Fruit fly (Drosophila melanogaster) whole organism, embryonic: ENCODE data around the gene Hr96.
A peak's percentile ranks its signal among the peaks of the same experiment; 100 is the strongest.

Experiments used
- Awh ChIP-seq: fragments of 200-800 bp; sonication (Bioruptor generic); IDR thresholded peaks from 2 replicates; pipeline ENCODE4, ENCODE4 v1.3.6; 2022; ENCODE audit warnings: missing biosample characterization, missing genetic modification characterization
- B-H1 ChIP-seq: fragments of 200-800 bp; sonication (Bioruptor generic); IDR thresholded peaks from 3 replicates; pipeline ENCODE4 v1.3.6; 2022; ENCODE audit warnings: missing biosample characterization, missing genetic modification characterization
- BEAF-32 ChIP-seq: fragments of 200-800 bp; sonication (Bioruptor generic); optimal IDR thresholded peaks from 3 replicates; lab custom pipeline; 2017; ENCODE audit warnings: missing biosample characterization, missing genetic modification characterization, mild to moderate bottlenecking, moderate library complexity, missing genetic modification reagents
- CG12659 ChIP-seq: fragments of 200-800 bp; sonication (Bioruptor generic); optimal IDR thresholded peaks from 3 replicates; lab custom pipeline; 2017; ENCODE audit warnings: mild to moderate bottlenecking, missing biosample characterization, missing genetic modification reagents, missing genetic modification characterization
- CG12942 ChIP-seq: fragments of 200-800 bp; sonication (Bioruptor generic); optimal IDR thresholded peaks from 3 replicates; lab custom pipeline; 2016; ENCODE audit warnings: missing biosample characterization, missing genetic modification characterization
- CG15479 ChIP-seq: fragments of 200-800 bp; sonication (Bioruptor generic); optimal IDR thresholded peaks from 3 replicates; lab custom pipeline; 2019; ENCODE audit warnings: missing biosample characterization, mild to moderate bottlenecking, missing genetic modification characterization, moderate library complexity
- CG15696 ChIP-seq: fragments of 200-800 bp; sonication (Bioruptor generic); optimal IDR thresholded peaks from 2 replicates; lab custom pipeline; 2019; ENCODE audit warnings: missing biosample characterization, mild to moderate bottlenecking, missing genetic modification characterization, moderate library complexity
- CG1603 ChIP-seq: fragments of 200-800 bp; sonication (Bioruptor generic); optimal IDR thresholded peaks from 2 replicates; lab custom pipeline; 2019; ENCODE audit warnings: missing biosample characterization, mild to moderate bottlenecking, missing genetic modification characterization, moderate library complexity
- CG17361 ChIP-seq: fragments of 200-800 bp; sonication (Bioruptor generic); IDR thresholded peaks from 3 replicates; pipeline ENCODE4 v1.3.6; 2022; ENCODE audit warnings: missing biosample characterization, missing genetic modification characterization
- CG17829 ChIP-seq: fragments of 200-800 bp; optimal IDR thresholded peaks from 2 replicates; lab custom pipeline; 2019; ENCODE audit warnings: missing biosample characterization, mild to moderate bottlenecking, missing genetic modification characterization, moderate library complexity
- CG18262 ChIP-seq: fragments of 200-800 bp; optimal IDR thresholded peaks from 3 replicates; lab custom pipeline; 2019; ENCODE audit warnings: missing biosample characterization, mild to moderate bottlenecking, missing genetic modification characterization, moderate library complexity
- CG2712 ChIP-seq: fragments of 200-800 bp; optimal IDR thresholded peaks from 3 replicates; lab custom pipeline; 2019; ENCODE audit warnings: missing biosample characterization, mild to moderate bottlenecking, missing genetic modification characterization, moderate library complexity
- CG30431 ChIP-seq: fragments of 200-800 bp; sonication (Bioruptor generic); optimal IDR thresholded peaks from 2 replicates; lab custom pipeline; 2017; ENCODE audit warnings: missing biosample characterization, missing genetic modification characterization
- CG33557 ChIP-seq: fragments of 200-800 bp; sonication (Bioruptor generic); optimal IDR thresholded peaks from 2 replicates; lab custom pipeline; 2019; ENCODE audit warnings: missing biosample characterization, mild to moderate bottlenecking, missing genetic modification characterization, moderate library complexity
- CG4617 ChIP-seq: fragments of 200-800 bp; sonication (Bioruptor generic); optimal IDR thresholded peaks from 3 replicates; lab custom pipeline; 2016; ENCODE audit warnings: missing biosample characterization, missing genetic modification characterization, borderline replicate concordance
- CG8359 ChIP-seq: fragments of 200-800 bp; sonication (Bioruptor generic); optimal IDR thresholded peaks from 2 replicates; lab custom pipeline; 2017; ENCODE audit warnings: missing biosample characterization, mild to moderate bottlenecking, missing genetic modification characterization, borderline replicate concordance
- CoRest ChIP-seq: fragments of 200-800 bp; sonication (Bioruptor generic); optimal IDR thresholded peaks from 3 replicates; lab custom pipeline; 2018; ENCODE audit warnings: missing biosample characterization, mild to moderate bottlenecking, missing genetic modification characterization, moderate library complexity
- Doc3 ChIP-seq: fragments of 200-800 bp; sonication (Bioruptor generic); IDR thresholded peaks from 3 replicates; pipeline ENCODE4 v1.3.6; 2022; ENCODE audit warnings: missing biosample characterization, missing genetic modification characterization; ENCODE audit not compliant: partially characterized antibody
- Dp ChIP-seq: fragments of 200-800 bp; sonication (Bioruptor generic); optimal IDR thresholded peaks from 2 replicates; lab custom pipeline; 2018; ENCODE audit warnings: missing biosample characterization, mild to moderate bottlenecking, missing genetic modification characterization, moderate library complexity
- Ets65A ChIP-seq: fragments of 200-800 bp; sonication (Bioruptor generic); peaks from one replicate; lab custom pipeline; 2016; ENCODE audit warnings: missing biosample characterization, missing genetic modification characterization
- Hmr ChIP-seq: fragments of 200-800 bp; sonication (Bioruptor generic); optimal IDR thresholded peaks from 3 replicates; lab custom pipeline; 2017; ENCODE audit warnings: mild to moderate bottlenecking, missing biosample characterization, missing genetic modification reagents, missing genetic modification characterization
- Hsf ChIP-seq: fragments of 200-800 bp; sonication (Bioruptor generic); optimal IDR thresholded peaks from 3 replicates; lab custom pipeline; 2016; ENCODE audit warnings: missing biosample characterization, missing genetic modification characterization
- Kr ChIP-seq: fragments of 200-800 bp; sonication (Bioruptor generic); optimal IDR thresholded peaks from 2 replicates; lab custom pipeline; 2017; ENCODE audit warnings: missing biosample characterization, mild to moderate bottlenecking, missing genetic modification characterization
- Med ChIP-seq: fragments of 200-800 bp; sonication (Bioruptor generic); peaks from one replicate; lab custom pipeline; 2016; ENCODE audit warnings: missing biosample characterization, missing genetic modification characterization, mild to moderate bottlenecking, inconsistent platforms, moderate library complexity
- Mes4 ChIP-seq: fragments of 200-800 bp; sonication (Bioruptor generic); optimal IDR thresholded peaks from 2 replicates; lab custom pipeline; 2016; ENCODE audit warnings: missing biosample characterization, missing genetic modification characterization
- PHDP ChIP-seq: fragments of 200-800 bp; sonication (Bioruptor generic); optimal IDR thresholded peaks from 3 replicates; lab custom pipeline; 2018; ENCODE audit warnings: missing biosample characterization, mild to moderate bottlenecking, missing genetic modification characterization, moderate library complexity
- Pdp1 ChIP-seq, 2 experiments: fragments of 200-800 bp; sonication (Bioruptor generic); optimal IDR thresholded peaks; 3 replicates each; lab custom pipeline; 2016; ENCODE audit warnings: missing biosample characterization in 2 of 2, missing genetic modification characterization in 2 of 2, mild to moderate bottlenecking in 1 of 2, moderate library complexity in 1 of 2
- Sry-δ ChIP-seq: fragments of 200-800 bp; sonication (Bioruptor generic); optimal IDR thresholded peaks from 2 replicates; lab custom pipeline; 2016; ENCODE audit warnings: missing biosample characterization, missing genetic modification characterization
- abd-A ChIP-seq: fragments of 200-800 bp; sonication (Bioruptor generic); optimal IDR thresholded peaks from 3 replicates; lab custom pipeline; 2019; ENCODE audit warnings: missing biosample characterization, mild to moderate bottlenecking, missing genetic modification characterization, moderate library complexity
- ato ChIP-seq: fragments of 200-800 bp; sonication (Bioruptor generic); IDR thresholded peaks from 2 replicates; pipeline ENCODE4 v1.3.6; 2022; ENCODE audit warnings: missing biosample characterization, missing genetic modification characterization; ENCODE audit not compliant: partially characterized antibody
- bcd ChIP-seq: fragments of 200-800 bp; sonication (Bioruptor generic); optimal IDR thresholded peaks from 2 replicates; lab custom pipeline; 2017; ENCODE audit warnings: missing biosample characterization, mild to moderate bottlenecking, missing genetic modification characterization
- chm ChIP-seq: fragments of 200-800 bp; sonication (Bioruptor generic); IDR thresholded peaks from 2 replicates; pipeline ENCODE4 v1.3.6; 2022; ENCODE audit warnings: missing biosample characterization, missing genetic modification characterization
- ci ChIP-seq: fragments of 200-800 bp; sonication (Bioruptor generic); IDR thresholded peaks from 3 replicates; pipeline ENCODE4 v1.3.6; 2022; ENCODE audit warnings: missing biosample characterization, missing genetic modification characterization
- dmrt11E ChIP-seq: fragments of 200-800 bp; sonication (Bioruptor generic); optimal IDR thresholded peaks from 3 replicates; lab custom pipeline; 2018; ENCODE audit warnings: missing biosample characterization, mild to moderate bottlenecking, missing genetic modification characterization, moderate library complexity
- fd96Cb ChIP-seq: fragments of 200-800 bp; sonication (Bioruptor generic); optimal IDR thresholded peaks from 2 replicates; lab custom pipeline; 2018; ENCODE audit warnings: missing biosample characterization, mild to moderate bottlenecking, missing genetic modification characterization, moderate library complexity
- gfzf ChIP-seq: fragments of 200-800 bp; sonication (Bioruptor generic); optimal IDR thresholded peaks from 2 replicates; lab custom pipeline; 2016; ENCODE audit warnings: missing biosample characterization, mild to moderate bottlenecking, missing genetic modification characterization, moderate library complexity
- grn ChIP-seq: fragments of 200-800 bp; sonication (Bioruptor generic); optimal IDR thresholded peaks from 3 replicates; lab custom pipeline; 2017; ENCODE audit warnings: missing biosample characterization, missing genetic modification characterization
- hbn ChIP-seq: fragments of 200-800 bp; sonication (Bioruptor generic); IDR thresholded peaks from 2 replicates; pipeline ENCODE4 v1.3.6; 2022; ENCODE audit warnings: missing biosample characterization, missing genetic modification characterization; ENCODE audit not compliant: partially characterized antibody
- klu ChIP-seq: fragments of 200-800 bp; sonication (Bioruptor generic); IDR thresholded peaks from 2 replicates; pipeline ENCODE4 v1.3.6; 2022; ENCODE audit warnings: missing biosample characterization, missing genetic modification characterization
- lilli ChIP-seq: fragments of 200-800 bp; sonication (Bioruptor generic); optimal IDR thresholded peaks from 3 replicates; lab custom pipeline; 2016; ENCODE audit warnings: missing biosample characterization, missing genetic modification characterization
- nerfin-1 ChIP-seq: fragments of 200-800 bp; sonication (Bioruptor generic); optimal IDR thresholded peaks from 3 replicates; lab custom pipeline; 2019; ENCODE audit warnings: missing biosample characterization, mild to moderate bottlenecking, missing genetic modification characterization, moderate library complexity
- odd ChIP-seq: fragments of 200-800 bp; sonication (Bioruptor generic); optimal IDR thresholded peaks from 2 replicates; lab custom pipeline; 2017; ENCODE audit warnings: missing biosample characterization, mild to moderate bottlenecking, missing genetic modification characterization
- pfk ChIP-seq: fragments of 200-800 bp; sonication (Bioruptor generic); optimal IDR thresholded peaks from 2 replicates; lab custom pipeline; 2018; ENCODE audit warnings: missing biosample characterization, mild to moderate bottlenecking, missing genetic modification characterization, moderate library complexity
- phol ChIP-seq: fragments of 200-800 bp; sonication (Bioruptor generic); optimal IDR thresholded peaks from 3 replicates; lab custom pipeline; 2018; ENCODE audit warnings: missing biosample characterization, mild to moderate bottlenecking, missing genetic modification characterization, moderate library complexity
- sug ChIP-seq: fragments of 200-800 bp; optimal IDR thresholded peaks from 2 replicates; lab custom pipeline; 2019; ENCODE audit warnings: missing biosample characterization, mild to moderate bottlenecking, missing genetic modification characterization, moderate library complexity
- trem ChIP-seq: fragments of 200-800 bp; optimal IDR thresholded peaks from 3 replicates; lab custom pipeline; 2019; ENCODE audit warnings: missing biosample characterization, mild to moderate bottlenecking, missing genetic modification characterization, moderate library complexity
- ttk ChIP-seq: fragments of 200-800 bp; sonication (Bioruptor generic); IDR thresholded peaks from 2 replicates; pipeline ENCODE4 v2.1.2; 2022; ENCODE audit warnings: missing biosample characterization, missing genetic modification characterization
- unc-4 ChIP-seq: fragments of 200-800 bp; sonication (Bioruptor generic); IDR thresholded peaks from 2 replicates; pipeline ENCODE4 v1.3.6; 2022; ENCODE audit warnings: missing biosample characterization, missing genetic modification characterization; ENCODE audit not compliant: partially characterized antibody

Gene Hr96

dm6 chr3R:25054451-25055188 lies 29.6 kb downstream of the Hr96 start, which contains the start of gene CG31109 (continued):
- TF ChIP-seq Med (GFP tag; lab: Kevin White, UChicago) (peak; percentile 74), CG17361 (GFP tag; lab: Robert Waterston, UW) (peak; percentile 40; the same call in 1 of the 3 replicates), Hsf (GFP tag; lab: Kevin White, UChicago) (peak; percentile 2), Ets65A (GFP tag; lab: Kevin White, UChicago) (no peak), CoRest (tag; lab: Kevin White, UChicago) (peak; percentile 29), CG15696 (peak; percentile 46), Doc3 (GFP tag; lab: Robert Waterston, UW) (0 out of 3 replicates have a peak, but pooled peaks have one; percentile 34), hbn (GFP tag; lab: Robert Waterston, UW) (peak; percentile 39; the same call in 1 of the 2 replicates), B-H1 (GFP tag; lab: Robert Waterston, UW) (no peak), abd-A (no peak), CG30431 (GFP tag; lab: Kevin White, UChicago) (no peak), Awh (GFP tag; lab: Robert Waterston, UW) (no peak), phol (tag; lab: Kevin White, UChicago) (peak; percentile 40), CG33557 (GFP tag; lab: Kevin White, UChicago) (no peak), ci (GFP tag; lab: Robert Waterston, UW) (peak; percentile 26; the same call in 1 of the 3 replicates), unc-4 (GFP tag; lab: Robert Waterston, UW) (peak; percentile 44; the same call in 1 of the 2 replicates), nerfin-1 (tag; lab: Kevin White, UChicago) (peak; percentile 2), CG17829 (peak; percentile 31), CG8359 (GFP tag; lab: Kevin White, UChicago) (no peak), pfk (peak; percentile 94), BEAF-32 (GFP tag; lab: Kevin White, UChicago) (peak; percentile 71), CG15479 (GFP tag; lab: Kevin White, UChicago) (peak; percentile 10), dmrt11E (tag; lab: Kevin White, UChicago) (peak; percentile 3), PHDP (tag; lab: Kevin White, UChicago) (peak; percentile 1), bcd (no peak), Hmr (GFP tag; lab: Kevin White, UChicago) (peak; percentile 19), sug (peak; percentile 55), CG12942 (GFP tag; lab: Kevin White, UChicago) (no peak), CG18262 (peak; percentile 33), gfzf (GFP tag; lab: Kevin White, UChicago) (peak; percentile 36), klu (no peak)

DNA sequence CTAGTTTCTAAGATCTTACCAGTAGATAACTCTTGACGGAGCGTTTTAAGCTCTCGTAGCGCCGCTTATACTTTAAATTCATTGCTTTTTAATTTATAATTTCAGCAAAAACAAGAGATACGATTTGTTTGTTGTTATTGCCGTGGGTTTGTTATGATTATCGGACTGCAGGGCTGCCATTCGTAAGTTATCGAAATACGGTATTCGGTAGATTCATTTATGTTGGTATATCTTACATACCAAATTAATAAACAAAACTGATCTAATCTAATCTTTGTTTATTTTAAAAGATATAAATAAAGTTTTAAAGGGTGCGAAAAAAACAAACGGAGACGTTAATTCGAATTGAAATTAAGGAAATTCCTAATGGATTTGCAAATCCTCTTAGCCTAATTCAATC lies 31.0 kb downstream of the Hr96 start, which contains the start of the genes CG31111 and stac:
CG31111 (minus strand) TSS at position 162 of the 400 bp plus-strand sequence.
stac (plus strand) TSS at position 271 of the 400 bp plus-strand sequence.
- peak; percentile 18 for TF ChIP-seq odd (GFP tag; lab: Kevin White, UChicago)
- TF ChIP-seq Sry-δ, result peak; percentile 4
- peak in 1 of 2 experiments; percentile 0 for TF ChIP-seq Pdp1 (GFP tag; optimal IDR thresholded peaks at IDR 0.05; lab: Kevin White, UChicago)
- TF ChIP-seq fd96Cb (tag; lab: Kevin White, UChicago), result no peak
- peak; percentile 5 for TF ChIP-seq CG2712 (tag; lab: Kevin White, UChicago)
- no peak for TF ChIP-seq Kr (GFP tag; lab: Kevin White, UChicago)
- no peak for TF ChIP-seq ato (GFP tag; lab: Robert Waterston, UW)
- TF ChIP-seq trem, result peak; percentile 90
- TF ChIP-seq chm (GFP tag; lab: Robert Waterston, UW), result no peak
- peak; percentile 90 for TF ChIP-seq grn (GFP tag; lab: Kevin White, UChicago)
- peak; percentile 18 for TF ChIP-seq Dp (GFP tag; lab: Kevin White, UChicago)
- peak; percentile 24 for TF ChIP-seq CG1603 (tag; lab: Kevin White, UChicago)
- peak; percentile 4 for TF ChIP-seq CG4617
- TF ChIP-seq Mes4 (GFP tag; lab: Kevin White, UChicago), result no peak
- peak; percentile 20 for TF ChIP-seq PHDP (tag; lab: Kevin White, UChicago)
- no peak for TF ChIP-seq lilli (GFP tag; lab: Kevin White, UChicago)
- peak; percentile 31 for TF ChIP-seq CG12659 (GFP tag; lab: Kevin White, UChicago)
- TF ChIP-seq ttk (GFP tag; lab: Robert Waterston, UW), result no peak
